Worm (Caenorhabditis elegans) whole organism, early embryonic: ENCODE measurements around the gene lido-13.

Experiments
- B0310.2 ChIP-seq: sonication (generic microtip); optimal IDR thresholded peaks from 2 replicates; lab custom pipeline; 2016; ENCODE audit warnings: mild to moderate bottlenecking, missing genetic modification characterization, missing compliant biosample characterization
- F13C5.2 ChIP-seq: sonication (generic microtip); optimal IDR thresholded peaks from 2 replicates; lab custom pipeline; 2017; ENCODE audit warnings: mild to moderate bottlenecking, missing genetic modification characterization, inconsistent platforms, missing compliant biosample characterization
- aly-1 ChIP-seq: sonication (generic microtip); optimal IDR thresholded peaks from 2 replicates; lab custom pipeline; 2016; ENCODE audit warnings: missing genetic modification characterization, missing compliant biosample characterization
- ama-1 ChIP-seq: fragments of 150-350 bp; optimal IDR thresholded peaks from 2 replicates; lab custom pipeline; 2014
- ceh-13 ChIP-seq: fragments of 200-800 bp; sonication (Bioruptor generic); optimal IDR thresholded peaks from 2 replicates; lab custom pipeline; 2018; ENCODE audit warnings: mild to moderate bottlenecking, missing genetic modification characterization, missing compliant biosample characterization
- ceh-36 ChIP-seq: sonication (generic microtip); optimal IDR thresholded peaks from 2 replicates; lab custom pipeline; 2016; ENCODE audit warnings: missing genetic modification characterization, inconsistent platforms, missing compliant biosample characterization
- ets-7 ChIP-seq: sonication (generic microtip); optimal IDR thresholded peaks from 2 replicates; lab custom pipeline; 2016; ENCODE audit warnings: missing genotype, missing genetic modification characterization, missing compliant biosample characterization
- flt-1 ChIP-seq: fragments of 200-800 bp; sonication (Bioruptor generic); IDR thresholded peaks from 2 replicates; pipeline ENCODE4 v1.3.6; 2022; ENCODE audit warnings: missing genetic modification characterization, missing compliant biosample characterization
- hmbx-1 ChIP-seq: sonication (generic microtip); optimal IDR thresholded peaks from 2 replicates; lab custom pipeline; 2016; ENCODE audit warnings: mild to moderate bottlenecking, missing genetic modification characterization, missing compliant biosample characterization
- hmg-4 ChIP-seq: fragments of 200-800 bp; sonication (Bioruptor generic); optimal IDR thresholded peaks from 2 replicates; lab custom pipeline; 2018; ENCODE audit warnings: mild to moderate bottlenecking, missing genetic modification characterization, missing compliant biosample characterization
- hnd-1 ChIP-seq: sonication (generic microtip); optimal IDR thresholded peaks from 2 replicates; lab custom pipeline; 2016; ENCODE audit warnings: missing genetic modification characterization, missing compliant biosample characterization
- pes-1 ChIP-seq: fragments of 200-800 bp; sonication (Bioruptor generic); IDR thresholded peaks from 2 replicates; pipeline ENCODE4 v1.3.6; 2022; ENCODE audit warnings: missing genetic modification reagents, missing genetic modification characterization, missing compliant biosample characterization
- scrt-1 ChIP-seq: fragments of 200-800 bp; sonication (Bioruptor generic); IDR thresholded peaks from 2 replicates; pipeline ENCODE4 v1.3.6; 2022; ENCODE audit warnings: missing genetic modification characterization, missing compliant biosample characterization
- sea-1 ChIP-seq: fragments of 200-800 bp; sonication (Bioruptor generic); conservative IDR thresholded peaks from 2 replicates; pipeline ENCODE4 v1.3.6; 2022; ENCODE audit warnings: missing genetic modification characterization, missing compliant biosample characterization
- tbx-11 ChIP-seq: fragments of 200-800 bp; sonication (Bioruptor generic); IDR thresholded peaks from 2 replicates; pipeline ENCODE4 v1.3.6; 2022; ENCODE audit warnings: missing genetic modification characterization, missing compliant biosample characterization
- tbx-37 ChIP-seq: fragments of 200-800 bp; sonication (Bioruptor generic); conservative IDR thresholded peaks from 2 replicates; pipeline ENCODE4 v1.3.6; 2022; ENCODE audit warnings: missing genetic modification reagents, missing genetic modification characterization, missing compliant biosample characterization
- tra-4 ChIP-seq: sonication (generic microtip); optimal IDR thresholded peaks from 2 replicates; lab custom pipeline; 2017; ENCODE audit warnings: missing genetic modification characterization, missing compliant biosample characterization

Gene lido-13

ce11 chrII:3060782-3061181 is 6.7 kb upstream of the lido-13 start, which contains the start of gene Y25C1A.6:
TSS of gene Y25C1A.6 (plus strand) at chrII:3061082.
- TF ChIP-seq flt-1 (no peak), ceh-36 (tag; lab: Kevin White, UChicago) (no peak), tbx-37 (no peak), aly-1 (no peak), sea-1 (no peak), ama-1 (lab: Kevin White, UChicago) (no peak), tbx-11 (GFP tag; lab: Robert Waterston, UW) (no peak), ceh-13 (GFP tag; lab: Kevin White, UChicago) (no peak), scrt-1 (no peak), B0310.2 (no peak), ets-7 (tag; lab: Kevin White, UChicago) (no peak), F13C5.2 (tag; lab: Kevin White, UChicago) (no peak), tra-4 (tag; lab: Kevin White, UChicago) (no peak), hnd-1 (tag; lab: Kevin White, UChicago) (no peak), pes-1 (GFP tag; lab: Robert Waterston, UW) (no peak), hmbx-1 (tag; lab: Kevin White, UChicago) (no peak), hmg-4 (GFP tag; lab: Kevin White, UChicago) (no peak)

- TF ChIP-seq hnd-1 (tag; lab: Kevin White, UChicago): no peak
- no peak for TF ChIP-seq ceh-36 (tag; lab: Kevin White, UChicago)
- no peak for TF ChIP-seq ets-7 (tag; lab: Kevin White, UChicago)
- TF ChIP-seq sea-1: no peak
- TF ChIP-seq hmg-4 (GFP tag; lab: Kevin White, UChicago): no peak
- no peak for TF ChIP-seq B0310.2
- TF ChIP-seq hmbx-1 (tag; lab: Kevin White, UChicago): no peak
- no peak for TF ChIP-seq F13C5.2 (tag; lab: Kevin White, UChicago)
- no peak for TF ChIP-seq scrt-1
- TF ChIP-seq tbx-11 (GFP tag; lab: Robert Waterston, UW): no peak
- no peak for TF ChIP-seq aly-1
- TF ChIP-seq pes-1 (GFP tag; lab: Robert Waterston, UW): no peak
- no peak for TF ChIP-seq tra-4 (tag; lab: Kevin White, UChicago)
- no peak for TF ChIP-seq flt-1
- TF ChIP-seq ceh-13 (GFP tag; lab: Kevin White, UChicago): no peak
These were observed 2.2 kb upstream of the lido-13 start, which contains the start of gene lin-8 for ce11 chrII:3056266-3056872. TSS of gene lin-8 (plus strand) at chrII:3056822.

DNA sequence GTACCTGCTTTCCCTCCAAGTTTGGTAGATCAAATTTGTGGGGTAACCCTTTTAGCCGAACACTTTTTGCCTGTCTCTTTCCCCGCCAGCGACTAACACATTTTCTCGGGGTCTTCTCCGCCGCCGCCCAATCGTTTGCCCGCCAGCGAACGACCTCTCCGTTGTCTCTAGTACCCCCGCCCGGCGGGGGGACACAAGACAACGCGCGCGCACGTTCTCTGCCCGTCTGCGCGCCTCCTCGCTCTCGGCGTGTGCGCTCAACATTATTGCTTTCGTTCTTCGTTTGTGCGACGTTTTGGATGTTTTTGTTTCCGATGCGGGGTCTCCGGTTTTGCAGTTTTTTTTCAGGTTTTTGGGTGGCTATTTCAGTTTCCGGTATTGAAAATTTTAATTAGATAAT is 1.4 kb upstream of the lido-13 start:
- TF ChIP-seq tbx-11 (GFP tag; lab: Robert Waterston, UW): no peak
- TF ChIP-seq ceh-36 (tag; lab: Kevin White, UChicago): peak; percentile 9
- TF ChIP-seq hmg-4 (GFP tag; lab: Kevin White, UChicago): peak; percentile 44
- peak; percentile 49 for TF ChIP-seq F13C5.2 (tag; lab: Kevin White, UChicago)
- TF ChIP-seq aly-1: peak; percentile 9

- TF ChIP-seq aly-1 (peak; percentile 36), ceh-36 (tag; lab: Kevin White, UChicago) (no peak)
These were observed 501 bp upstream of the lido-13 start for ce11 chrII:3054622-3055021.

DNA sequence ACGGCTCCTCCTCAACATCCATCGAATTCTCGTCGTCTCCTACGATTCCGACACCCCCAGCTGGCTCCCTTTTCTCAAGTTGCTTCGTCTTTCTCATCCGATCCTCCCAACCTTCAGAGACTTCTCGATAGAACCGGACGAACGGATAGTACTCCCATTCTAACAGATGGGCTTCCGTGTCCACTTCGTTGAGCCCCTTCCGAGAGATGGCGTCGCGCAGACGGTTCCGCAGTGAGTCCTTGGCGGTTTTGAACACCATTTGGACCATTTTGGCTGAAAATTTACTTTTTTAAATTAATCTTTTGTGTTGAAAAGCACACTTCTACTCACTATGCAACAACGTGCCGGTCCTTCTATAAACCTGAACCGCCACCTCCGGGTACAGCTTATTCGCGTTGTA is 432 bp downstream of the lido-13 start:
- TF ChIP-seq tra-4 (tag; lab: Kevin White, UChicago): no peak
- no peak for TF ChIP-seq flt-1
- TF ChIP-seq hmg-4 (GFP tag; lab: Kevin White, UChicago): no peak
- TF ChIP-seq hmbx-1 (tag; lab: Kevin White, UChicago): no peak
- TF ChIP-seq tbx-37: no peak
- no peak for TF ChIP-seq sea-1
- no peak for TF ChIP-seq aly-1
- TF ChIP-seq ama-1 (lab: Kevin White, UChicago): no peak
- no peak for TF ChIP-seq ets-7 (tag; lab: Kevin White, UChicago)
- TF ChIP-seq pes-1 (GFP tag; lab: Robert Waterston, UW): no peak
- no peak for TF ChIP-seq scrt-1
- TF ChIP-seq ceh-36 (tag; lab: Kevin White, UChicago): no peak
- no peak for TF ChIP-seq ceh-13 (GFP tag; lab: Kevin White, UChicago)
- TF ChIP-seq F13C5.2 (tag; lab: Kevin White, UChicago): no peak
- no peak for TF ChIP-seq hnd-1 (tag; lab: Kevin White, UChicago)
- TF ChIP-seq B0310.2: no peak
- no peak for TF ChIP-seq tbx-11 (GFP tag; lab: Robert Waterston, UW)

DNA sequence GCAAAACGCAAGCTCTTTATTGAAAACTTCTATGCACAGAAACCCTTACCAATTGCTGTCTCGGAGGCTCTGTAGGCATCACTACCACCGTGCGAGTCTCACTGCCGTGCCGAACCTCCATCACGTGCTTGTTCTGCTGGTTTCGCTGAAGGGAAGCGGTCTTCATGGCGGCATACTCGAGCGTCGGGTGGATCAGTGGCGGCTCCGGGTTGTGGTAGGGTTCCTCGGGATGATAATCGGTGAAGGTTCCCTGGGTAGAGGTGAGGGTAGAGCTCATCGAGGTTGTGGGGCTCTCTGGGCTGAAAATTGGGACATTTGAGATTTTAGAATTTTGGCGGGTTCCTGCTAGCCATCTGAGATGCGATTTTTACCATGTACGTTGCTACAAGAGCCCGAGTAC is 1.3 kb downstream of the lido-13 start:
- TF ChIP-seq hnd-1 (tag; lab: Kevin White, UChicago) (no peak), sea-1 (no peak), ceh-36 (tag; lab: Kevin White, UChicago) (no peak)

DNA sequence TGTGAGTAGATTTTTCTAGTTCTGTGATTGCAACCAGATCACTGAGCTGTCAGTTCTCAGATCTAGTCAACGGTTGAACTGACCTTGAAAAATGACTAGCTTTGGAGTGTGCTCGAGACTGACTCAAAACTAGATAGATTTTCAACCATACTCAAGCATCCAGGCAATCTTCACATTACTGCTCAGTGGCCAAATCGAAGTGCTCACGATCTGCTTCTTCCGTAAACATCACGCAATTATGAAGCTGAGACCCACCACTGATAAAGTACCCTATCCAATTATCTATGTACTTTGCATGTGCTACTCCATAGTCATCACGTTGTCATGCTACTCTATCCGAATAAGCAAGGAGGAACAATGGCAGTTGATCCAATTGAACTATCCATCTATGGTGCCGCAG is 2.8 kb downstream of the lido-13 start:
- no peak for TF ChIP-seq hmg-4 (GFP tag; lab: Kevin White, UChicago)
- TF ChIP-seq flt-1: no peak
- no peak for TF ChIP-seq hnd-1 (tag; lab: Kevin White, UChicago)
- no peak for TF ChIP-seq tra-4 (tag; lab: Kevin White, UChicago)
- TF ChIP-seq ceh-13 (GFP tag; lab: Kevin White, UChicago): no peak
- no peak for TF ChIP-seq hmbx-1 (tag; lab: Kevin White, UChicago)
- no peak for TF ChIP-seq ceh-36 (tag; lab: Kevin White, UChicago)

ce11 chrII:3050703-3051102 is 3.4 kb downstream of the lido-13 start, which contains the start of gene sri-31:
TSS of gene sri-31 (plus strand) at chrII:3051003.
- no peak for TF ChIP-seq tra-4 (tag; lab: Kevin White, UChicago)
- TF ChIP-seq ama-1 (lab: Kevin White, UChicago): no peak
- no peak for TF ChIP-seq B0310.2
- no peak for TF ChIP-seq ets-7 (tag; lab: Kevin White, UChicago)
- no peak for TF ChIP-seq hmbx-1 (tag; lab: Kevin White, UChicago)
- TF ChIP-seq hnd-1 (tag; lab: Kevin White, UChicago): no peak
